Worm (Caenorhabditis elegans) whole organism, young adult: ENCODE measurements around the gene gst-34.
"Not testable (repeated sequence)": the region's sequence is repeated elsewhere in the genome, so short reads cannot be mapped to it uniquely, and the experiment has no call there.

Source experiments
- C17E4.6 ChIP-seq: fragments of 200-800 bp; sonication (Bioruptor generic); IDR thresholded peaks from 2 replicates; pipeline ENCODE4 v1.3.6; 2022; ENCODE audit warnings: missing genetic modification reagents, missing genetic modification characterization, missing compliant biosample characterization
- D2030.7 ChIP-seq: fragments of 200-800 bp; sonication (Bioruptor generic); IDR thresholded peaks from 2 replicates; pipeline ENCODE4 v1.3.6; 2022; ENCODE audit warnings: missing genetic modification reagents, missing genetic modification characterization, missing compliant biosample characterization
- F22D6.2 ChIP-seq: sonication (generic microtip); optimal IDR thresholded peaks from 2 replicates; lab custom pipeline; 2016; ENCODE audit warnings: mild to moderate bottlenecking, missing genetic modification characterization, missing compliant biosample characterization
- F33H1.4 ChIP-seq: fragments of 200-800 bp; sonication (Bioruptor generic); IDR thresholded peaks from 2 replicates; pipeline ENCODE4 v1.3.6; 2022; ENCODE audit warnings: missing genetic modification reagents, missing genetic modification characterization, missing compliant biosample characterization
- F37B4.10 ChIP-seq: fragments of 200-800 bp; sonication (Bioruptor generic); IDR thresholded peaks from 2 replicates; pipeline ENCODE4 v1.3.6; 2022; ENCODE audit warnings: missing genetic modification characterization, missing compliant biosample characterization
- F49E8.2 ChIP-seq: sonication (generic microtip); optimal IDR thresholded peaks from 3 replicates; lab custom pipeline; 2017; ENCODE audit warnings: missing genetic modification characterization, mild to moderate bottlenecking, missing compliant biosample characterization, antibody characterized with exemption, moderate library complexity; ENCODE audit not compliant: insufficient read depth
- F55B11.4 ChIP-seq: sonication (generic microtip); optimal IDR thresholded peaks from 2 replicates; lab custom pipeline; 2016; ENCODE audit warnings: missing compliant biosample characterization, missing genetic modification characterization, borderline replicate concordance; ENCODE audit not compliant: insufficient read depth
- K12H6.12 ChIP-seq: fragments of 200-800 bp; sonication (Bioruptor generic); optimal IDR thresholded peaks from 2 replicates; lab custom pipeline; 2018; ENCODE audit warnings: mild to moderate bottlenecking, missing genetic modification characterization, missing compliant biosample characterization
- T26A5.8 ChIP-seq: sonication (generic microtip); optimal IDR thresholded peaks from 2 replicates; lab custom pipeline; 2016; ENCODE audit warnings: missing genetic modification characterization, missing compliant biosample characterization
- ama-1 ChIP-seq, 3 experiments: fragments of 150-350 bp in 1 of 3; sonication (generic microtip) in 2 of 3; optimal IDR thresholded peaks; 2 replicates each; lab custom pipeline; 2014 to 2018; ENCODE audit warnings: missing biosample characterization in 2 of 3, missing genetic modification characterization in 2 of 3, missing genetic modification reagents in 2 of 3
- atf-7 ChIP-seq: sonication (generic microtip); optimal IDR thresholded peaks from 2 replicates; lab custom pipeline; 2017; ENCODE audit warnings: mild to moderate bottlenecking, missing genetic modification characterization, missing compliant biosample characterization
- attf-5 ChIP-seq: fragments of 200-800 bp; sonication (Bioruptor generic); optimal IDR thresholded peaks from 2 replicates; lab custom pipeline; 2018; ENCODE audit warnings: mild to moderate bottlenecking, missing genetic modification characterization, missing compliant biosample characterization
- cebp-1 ChIP-seq, 2 experiments: fragments of 200-800 bp in 1 of 2; sonication (Bioruptor generic) in 1 of 2; sonication (generic microtip) in 1 of 2; IDR thresholded peaks in 1 of 2; optimal IDR thresholded peaks in 1 of 2; 2 replicates each; pipeline versions ENCODE4 v1.3.6 to Lab custom; 2017 to 2022; ENCODE audit warnings: missing compliant biosample characterization in 2 of 2, missing genetic modification characterization in 2 of 2, mild to moderate bottlenecking in 1 of 2, missing genetic modification reagents in 1 of 2, moderate library complexity in 1 of 2
- ceh-91 ChIP-seq: fragments of 200-800 bp; sonication (Bioruptor generic); IDR thresholded peaks from 2 replicates; pipeline ENCODE4 v1.3.6; 2022; ENCODE audit warnings: missing genetic modification reagents, missing genetic modification characterization, missing compliant biosample characterization
- dpff-1 ChIP-seq: sonication (generic microtip); optimal IDR thresholded peaks from 2 replicates; lab custom pipeline; 2017; ENCODE audit warnings: mild to moderate bottlenecking, missing genetic modification characterization, missing compliant biosample characterization
- gei-17 ChIP-seq: fragments of 200-800 bp; sonication (Bioruptor generic); optimal IDR thresholded peaks from 2 replicates; lab custom pipeline; 2018; ENCODE audit warnings: mild to moderate bottlenecking, missing genetic modification characterization, missing compliant biosample characterization
- hlh-12 ChIP-seq: sonication (generic microtip); optimal IDR thresholded peaks from 2 replicates; lab custom pipeline; 2016; ENCODE audit warnings: missing genetic modification characterization, missing compliant biosample characterization
- hmg-1.2 ChIP-seq: fragments of 200-800 bp; sonication (Bioruptor generic); IDR thresholded peaks from 2 replicates; pipeline ENCODE4 v1.3.6; 2022; ENCODE audit warnings: missing genetic modification reagents, missing genetic modification characterization, missing compliant biosample characterization
- madf-6 ChIP-seq: fragments of 200-800 bp; sonication (Bioruptor generic); IDR thresholded peaks from 2 replicates; pipeline ENCODE4 v1.3.6; 2022; ENCODE audit warnings: missing genetic modification reagents, missing genetic modification characterization, missing compliant biosample characterization
- nfya-1 ChIP-seq: sonication (generic microtip); optimal IDR thresholded peaks from 2 replicates; lab custom pipeline; 2017; ENCODE audit warnings: antibody characterized with exemption, missing compliant biosample characterization, missing genetic modification characterization, borderline replicate concordance; ENCODE audit not compliant: insufficient read depth
- nfyb-1 ChIP-seq: fragments of 200-800 bp; sonication (Bioruptor generic); IDR thresholded peaks from 2 replicates; pipeline ENCODE4 v1.3.6; 2022; ENCODE audit warnings: missing genetic modification reagents, missing genetic modification characterization, missing compliant biosample characterization
- nhr-90 ChIP-seq: sonication (generic microtip); optimal IDR thresholded peaks from 2 replicates; lab custom pipeline; 2016; ENCODE audit warnings: missing genotype, mild to moderate bottlenecking, missing genetic modification characterization, missing compliant biosample characterization
- pha-4 ChIP-seq: fragments of 150-350 bp; sonication (generic microtip); optimal IDR thresholded peaks from 2 replicates; lab custom pipeline; 2014; ENCODE audit warnings: missing biosample characterization, missing genetic modification reagents, missing genetic modification characterization
- sdz-38 ChIP-seq: sonication (generic microtip); optimal IDR thresholded peaks from 2 replicates; lab custom pipeline; 2016; ENCODE audit warnings: missing genotype, missing genetic modification characterization, missing compliant biosample characterization
- snpc-1.1 ChIP-seq: sonication (generic microtip); optimal IDR thresholded peaks from 2 replicates; lab custom pipeline; 2017; ENCODE audit warnings: missing genetic modification characterization, mild to moderate bottlenecking, missing compliant biosample characterization, antibody characterized with exemption, moderate library complexity, missing genotype, missing genetic modification reagents; ENCODE audit not compliant: insufficient read depth
- snpc-4 ChIP-seq, 5 experiments: fragments of 150-350 bp in 1 of 5; sonication (generic microtip) in 4 of 5; optimal IDR thresholded peaks; 2 replicates each; lab custom pipeline; 2014 to 2018; ENCODE audit warnings: missing genetic modification characterization in 5 of 5, missing biosample characterization in 3 of 5, antibody characterized with exemption in 2 of 5, mild to moderate bottlenecking in 2 of 5, missing compliant biosample characterization in 2 of 5, missing genotype in 2 of 5, moderate library complexity in 2 of 5, missing genetic modification reagents in 1 of 5
- tbp1 ChIP-seq: fragments of 200-800 bp; sonication (Bioruptor generic); optimal IDR thresholded peaks from 2 replicates; lab custom pipeline; 2018; ENCODE audit warnings: mild to moderate bottlenecking, missing genetic modification characterization, missing compliant biosample characterization
- zfh-2 ChIP-seq: fragments of 200-800 bp; sonication (Bioruptor generic); conservative IDR thresholded peaks from 2 replicates; pipeline ENCODE4 v1.3.6; 2022; ENCODE audit warnings: missing genetic modification reagents, missing genetic modification characterization, missing compliant biosample characterization
- zim-3 ChIP-seq: sonication (generic microtip); optimal IDR thresholded peaks from 2 replicates; lab custom pipeline; 2017; ENCODE audit warnings: mild to moderate bottlenecking, missing genetic modification characterization, moderate library complexity, missing compliant biosample characterization
- ztf-28 ChIP-seq: fragments of 200-800 bp; sonication (Bioruptor generic); IDR thresholded peaks from 2 replicates; pipeline ENCODE4 v1.3.6; 2022; ENCODE audit warnings: missing genetic modification reagents, missing genetic modification characterization, missing compliant biosample characterization

Gene gst-34

DNA sequence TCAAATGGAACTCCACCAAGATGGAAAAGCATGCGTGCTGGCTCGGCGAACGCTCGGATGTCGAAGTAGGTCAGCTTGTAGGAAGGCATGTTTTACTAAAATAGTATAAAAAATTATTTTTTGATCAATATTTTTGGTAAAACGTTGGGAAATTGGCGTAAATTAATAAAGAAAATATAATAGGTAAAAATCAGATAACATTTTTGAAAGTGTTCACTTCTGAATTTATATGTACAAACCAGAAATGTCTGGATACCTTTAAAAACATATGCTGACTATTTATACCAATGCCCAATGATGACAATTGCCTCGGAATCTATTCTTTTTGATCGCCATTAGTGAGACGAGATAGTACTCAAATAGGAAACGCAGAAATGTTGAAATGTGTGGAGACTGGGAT, 2.2 kb upstream of the gst-34 start, which contains the start of gene gst-35:
Gene gst-35, minus strand, starts transcription at position 101 of the 400 bp plus-strand sequence.
- no peak for TF ChIP-seq gei-17 (GFP tag; lab: Kevin White, UChicago)
- TF ChIP-seq snpc-1.1 (tag; lab: Kevin White, UChicago) = no peak
- TF ChIP-seq sdz-38 (tag; lab: Kevin White, UChicago) = no peak
- TF ChIP-seq zim-3 = no peak

DNA sequence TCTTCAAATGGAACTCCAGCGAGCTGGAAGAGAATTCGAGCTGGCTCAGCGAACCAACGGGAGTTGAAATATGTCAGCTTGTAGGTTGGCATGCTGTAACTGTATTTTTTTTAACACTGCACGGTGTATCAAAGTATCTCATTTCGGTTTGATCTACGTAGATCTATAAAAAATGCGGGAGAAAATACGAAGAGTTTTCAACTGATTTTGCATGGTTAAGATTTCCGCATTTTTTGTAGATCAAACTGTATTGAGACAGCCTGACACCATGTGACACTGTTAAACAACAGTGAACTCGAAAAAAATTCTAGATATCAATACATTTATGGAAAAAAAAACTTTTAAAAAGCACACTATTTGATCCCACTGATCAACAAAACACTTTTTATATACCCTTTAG, 4.5 kb downstream of the gst-34 start, which contains the start of gene gst-32:
Gene gst-32, minus strand, starts transcription at position 101 of the 400 bp plus-strand sequence.
- TF ChIP-seq atf-7 (tag; lab: Kevin White, UChicago) (no peak), D2030.7 (GFP tag; lab: Robert Waterston, UW) (0 out of 2 replicates have a peak, but pooled peaks have one; percentile 23), nfya-1 (tag; lab: Kevin White, UChicago) (no peak)
- TF ChIP-seq, all 124 proteins: peak for 1

ce11 chrII:15175643-15176042, 7.4 kb downstream of the gst-34 start, which contains the start of gene Y53F4B.36:
Gene Y53F4B.36, plus strand, starts transcription at chrII:15175943.
- TF ChIP-seq C17E4.6 (GFP tag; lab: Robert Waterston, UW) (no peak), nhr-90 (tag; lab: Kevin White, UChicago) (no peak), attf-5 (no peak), pha-4 (tag; lab: Kevin White, UChicago) (no peak), ama-1 (optimal IDR thresholded peaks at IDR 0.05; lab: Kevin White, UChicago) (no peak), ama-1 (GFP tag; optimal IDR thresholded peaks at IDR 0.05; lab: Kevin White, UChicago) (no peak), F33H1.4 (no peak), F22D6.2 (tag; lab: Kevin White, UChicago) (no peak), ztf-28 (no peak)

- TF ChIP-seq zim-3 = no peak
- no peak for TF ChIP-seq madf-6
- TF ChIP-seq snpc-4 (GFP tag; optimal IDR thresholded peaks at IDR 0.05; lab: Kevin White, UChicago) = no peak
- no peak for TF ChIP-seq snpc-4 (tag; optimal IDR thresholded peaks at IDR 0.05; lab: Kevin White, UChicago)
- TF ChIP-seq ceh-91 (GFP tag; lab: Robert Waterston, UW) = no peak
- TF ChIP-seq attf-5 = no peak
- TF ChIP-seq F55B11.4 (tag; lab: Kevin White, UChicago) = no peak
Observed at ce11 chrII:15174915-15175548, 8.0 kb downstream of the gst-34 start, which contains the start of gene gst-31. Gene gst-31, minus strand, starts transcription at chrII:15174965.

DNA sequence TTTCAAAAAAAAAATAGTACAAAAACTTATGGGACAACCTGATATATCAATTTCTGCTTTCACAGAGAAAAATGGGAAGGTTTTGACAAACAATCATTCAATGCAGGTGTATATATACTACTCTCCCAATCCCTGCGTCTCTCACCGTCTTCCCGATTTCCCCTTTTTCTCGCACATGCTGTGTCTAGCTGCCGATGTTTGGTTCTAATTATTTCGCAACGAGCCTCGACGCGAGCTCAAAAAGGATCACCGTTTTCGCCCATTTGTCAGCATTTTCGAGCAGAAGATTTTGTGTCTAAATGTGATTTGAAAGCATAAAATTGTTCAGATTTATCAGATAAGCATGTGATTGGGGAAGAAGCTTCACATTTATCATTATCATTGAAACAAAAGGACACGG, 9.9 kb downstream of the gst-34 start:
- TF ChIP-seq cebp-1 (GFP tag; IDR thresholded peaks at IDR 0.05; lab: Robert Waterston, UW) (peak; percentile 90), cebp-1 (tag; optimal IDR thresholded peaks at IDR 0.05; lab: Kevin White, UChicago) (peak; percentile 97), tbp1 (peak; percentile 2), nfyb-1 (GFP tag; lab: Robert Waterston, UW) (no peak), hmg-1.2 (GFP tag; lab: Robert Waterston, UW) (peak; percentile 47; the same call in 1 of the 2 replicates), zfh-2 (no peak), K12H6.12 (tag; lab: Kevin White, UChicago) (no peak), dpff-1 (tag; lab: Kevin White, UChicago) (no peak), T26A5.8 (tag; lab: Kevin White, UChicago) (no peak)

DNA sequence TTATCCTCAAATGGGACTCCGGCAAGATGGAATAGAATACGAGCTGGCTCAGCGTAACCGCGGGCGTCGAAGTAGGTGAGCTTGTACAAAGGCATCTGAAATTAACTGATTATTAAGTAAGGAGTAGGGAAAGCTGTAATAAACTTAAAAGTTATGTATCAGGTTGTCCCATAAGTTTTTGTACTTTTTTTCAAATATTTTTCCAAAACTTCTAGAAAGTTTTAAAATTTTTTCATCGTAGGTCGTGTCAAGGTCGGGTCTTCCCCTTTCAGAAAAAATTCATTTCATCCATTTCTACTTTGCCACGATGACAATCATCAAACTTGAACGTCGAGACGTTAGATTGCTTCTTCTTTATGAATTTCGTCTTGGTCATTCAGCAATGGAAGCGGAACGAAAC, 11.2 kb downstream of the gst-34 start, which contains the start of gene gst-39:
Gene gst-39, minus strand, starts transcription at position 101 of the 400 bp plus-strand sequence.
- TF ChIP-seq F37B4.10; F49E8.2; hlh-12 (tag; lab: Kevin White, UChicago): not testable (repeated sequence)
